Worm (Caenorhabditis elegans): Measurements from ENCODE around the gene eif-1.A.

The eif-1.A gene

ce11 chrIV:4821843-4822242 is 11.1 kb downstream of the eif-1.A start:
- TF ChIP-seq C08G9.2 (tag; optimal IDR thresholded peaks at IDR 0.05) (no peak), ttx-3 (tag; optimal IDR thresholded peaks at IDR 0.05) (no peak), Y22D7AL.16 (tag; optimal IDR thresholded peaks at IDR 0.05) (no peak), npax-4 (tag; optimal IDR thresholded peaks at IDR 0.05) (no peak), pha-2 (tag; optimal IDR thresholded peaks at IDR 0.05) (no peak), unc-86 (tag; optimal IDR thresholded peaks at IDR 0.05) (no peak)

DNA sequence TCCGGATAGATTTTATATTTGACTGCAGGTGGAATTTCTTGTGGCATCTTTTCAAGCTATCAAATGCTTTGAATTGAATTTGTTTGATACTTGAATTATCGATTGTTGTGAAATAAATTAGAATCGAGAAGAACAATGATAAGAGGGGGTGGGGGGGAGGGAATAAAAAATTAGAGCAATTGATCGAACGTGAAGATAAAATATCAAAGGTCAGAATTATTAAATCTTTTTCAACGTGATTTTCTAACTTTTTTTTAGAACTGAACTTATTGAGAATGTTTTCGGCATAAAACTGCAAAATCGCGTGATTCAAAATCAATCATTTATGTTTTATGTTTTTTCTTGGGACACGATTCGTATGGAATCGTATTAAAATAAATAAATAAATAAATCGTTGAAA is 16.5 kb downstream of the eif-1.A start, which contains the start of gene mpz-4:
Gene mpz-4 (minus strand): TSS at position 101 of the 400 bp plus-strand sequence.
- TF ChIP-seq ceh-45 (GFP tag; IDR thresholded peaks at IDR 0.05) (no peak), C38D4.7 (GFP tag; optimal IDR thresholded peaks at IDR 0.05) (no peak), unc-55 (GFP tag; optimal IDR thresholded peaks at IDR 0.05) (no peak), pat-9 (tag; optimal IDR thresholded peaks at IDR 0.05) (no peak), ztf-16 (tag; optimal IDR thresholded peaks at IDR 0.05) (no peak), elt-4 (tag; optimal IDR thresholded peaks at IDR 0.05) (no peak), eyg-1 (tag; optimal IDR thresholded peaks at IDR 0.05) (no peak), madf-2 (tag; optimal IDR thresholded peaks at IDR 0.05) (no peak)

DNA sequence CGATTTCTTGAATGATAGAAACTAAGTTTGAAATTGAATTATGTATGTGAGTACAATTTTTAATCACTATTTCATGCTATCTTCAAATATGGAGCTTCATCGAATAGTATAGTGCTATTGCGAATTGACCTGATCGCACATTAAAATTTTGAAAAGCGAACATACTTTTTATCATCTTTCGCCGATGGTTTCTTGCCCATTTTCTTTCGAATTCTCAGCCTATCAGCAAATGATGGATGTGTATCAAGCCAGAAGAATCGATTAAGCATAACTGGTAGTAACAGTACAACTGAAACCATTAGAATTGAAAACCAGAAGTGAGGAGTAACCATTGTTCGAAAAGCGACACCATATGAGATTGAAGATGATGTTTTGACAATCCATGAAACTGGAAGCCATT is 18.9 kb downstream of the eif-1.A start:
- TF ChIP-seq elt-4 (tag; optimal IDR thresholded peaks at IDR 0.05) = no peak
- TF ChIP-seq unc-55 (GFP tag; optimal IDR thresholded peaks at IDR 0.05) = no peak
- no peak for TF ChIP-seq ceh-18 (tag; optimal IDR thresholded peaks at IDR 0.05)
- no peak for TF ChIP-seq tbx-2 (tag; optimal IDR thresholded peaks at IDR 0.05)
- no peak for TF ChIP-seq elt-2 (tag; optimal IDR thresholded peaks at IDR 0.05)
- no peak for TF ChIP-seq ceh-30 (tag; optimal IDR thresholded peaks at IDR 0.05)
- no peak for TF ChIP-seq ceh-6 (GFP tag; optimal IDR thresholded peaks at IDR 0.05)
- no peak for TF ChIP-seq eyg-1 (tag; optimal IDR thresholded peaks at IDR 0.05)
- no peak for TF ChIP-seq zip-5 (tag; optimal IDR thresholded peaks at IDR 0.05)
- no peak for TF ChIP-seq che-1 (tag; optimal IDR thresholded peaks at IDR 0.05)

DNA sequence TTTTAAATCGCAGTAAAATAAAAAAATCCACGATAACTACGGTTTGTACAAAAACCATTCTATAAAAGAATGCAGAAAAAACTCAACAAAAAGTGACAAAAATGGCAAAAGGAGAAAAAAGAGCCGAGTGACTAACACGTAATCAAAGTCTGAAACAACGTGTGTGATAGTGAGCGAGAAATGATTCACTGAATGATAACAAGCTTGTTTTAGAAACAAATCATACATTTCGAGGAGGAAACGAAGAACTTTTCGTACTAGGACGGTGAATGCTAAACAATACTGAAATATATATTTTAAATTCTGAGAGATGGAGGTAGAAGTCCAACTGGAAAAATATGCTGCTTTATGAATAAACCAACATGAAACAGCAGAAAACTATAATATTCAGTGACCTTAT is 31.3 kb downstream of the eif-1.A start:
- TF ChIP-seq ceh-6 (GFP tag; optimal IDR thresholded peaks at IDR 0.05) (no peak), T23F11.4 (GFP tag; optimal IDR thresholded peaks at IDR 0.05) (no peak), unc-55 (GFP tag; optimal IDR thresholded peaks at IDR 0.05) (no peak), unc-42 (tag; optimal IDR thresholded peaks at IDR 0.05) (no peak), ceh-30 (tag; optimal IDR thresholded peaks at IDR 0.05) (no peak), npax-4 (tag; optimal IDR thresholded peaks at IDR 0.05) (no peak), hlh-13 (GFP tag; optimal IDR thresholded peaks at IDR 0.05) (no peak), fax-1 (tag; optimal IDR thresholded peaks at IDR 0.05) (no peak), fkh-10 (GFP tag; optimal IDR thresholded peaks at IDR 0.05) (no peak), hlh-8 (tag; optimal IDR thresholded peaks at IDR 0.05) (no peak), tbx-7 (tag; optimal IDR thresholded peaks at IDR 0.05) (no peak), ahr-1 (tag; optimal IDR thresholded peaks at IDR 0.05) (no peak), ceh-9 (tag; optimal IDR thresholded peaks at IDR 0.05) (no peak), K02D7.2 (tag; optimal IDR thresholded peaks at IDR 0.05) (no peak), ref-2 (tag; optimal IDR thresholded peaks at IDR 0.05) (no peak), ceh-31 (tag; optimal IDR thresholded peaks at IDR 0.05) (no peak), hlh-15 (tag; optimal IDR thresholded peaks at IDR 0.05) (no peak), F13H6.1 (tag; optimal IDR thresholded peaks at IDR 0.05) (no peak), pax-1 (tag; optimal IDR thresholded peaks at IDR 0.05) (no peak), pag-3 (tag; optimal IDR thresholded peaks at IDR 0.05; ENCODE audit: borderline replicate concordance) (no peak)

ce11 chrIV:4846793-4847192 is 36.1 kb downstream of the eif-1.A start, which contains the start of gene tat-2:
tat-2 (minus strand) TSS chrIV:4846893.
- no peak for TF ChIP-seq ceh-2 (tag; optimal IDR thresholded peaks at IDR 0.05)
- no peak for TF ChIP-seq sox-2 (GFP tag; IDR thresholded peaks at IDR 0.05)
- no peak for TF ChIP-seq ceh-18 (tag; optimal IDR thresholded peaks at IDR 0.05)
- TF ChIP-seq ceh-6 (GFP tag; optimal IDR thresholded peaks at IDR 0.05) = no peak
- TF ChIP-seq dmd-4 (tag; optimal IDR thresholded peaks at IDR 0.05; ENCODE audit: borderline replicate concordance) = no peak
- no peak for TF ChIP-seq elt-4 (tag; optimal IDR thresholded peaks at IDR 0.05)
- no peak for TF ChIP-seq syd-9 (tag; optimal IDR thresholded peaks at IDR 0.05)
- no peak for TF ChIP-seq zip-5 (tag; optimal IDR thresholded peaks at IDR 0.05)
- TF ChIP-seq ttx-3 (tag; optimal IDR thresholded peaks at IDR 0.05) = no peak
- no peak for TF ChIP-seq hlh-15 (tag; optimal IDR thresholded peaks at IDR 0.05)
- TF ChIP-seq ceh-45 (GFP tag; IDR thresholded peaks at IDR 0.05) = no peak
- TF ChIP-seq eyg-1 (tag; optimal IDR thresholded peaks at IDR 0.05) = no peak
- no peak for TF ChIP-seq C38D4.7 (GFP tag; optimal IDR thresholded peaks at IDR 0.05)
- TF ChIP-seq tbx-2 (tag; optimal IDR thresholded peaks at IDR 0.05) = no peak
- no peak for TF ChIP-seq unc-55 (GFP tag; optimal IDR thresholded peaks at IDR 0.05)
- TF ChIP-seq T23F11.4 (GFP tag; optimal IDR thresholded peaks at IDR 0.05) = no peak
- no peak for TF ChIP-seq K09A11.1 (tag; optimal IDR thresholded peaks at IDR 0.05; ENCODE audit: insufficient read depth)
